Fruit fly (Drosophila melanogaster) whole organism, adult: ENCODE results near the gene CG42813.

ENCODE experiments used
- CG11617 ChIP-seq: fragments of 200-800 bp; sonication (Bioruptor generic); optimal IDR thresholded peaks from 2 replicates; lab custom pipeline; 2017; ENCODE audit warnings: mild to moderate bottlenecking, missing biosample characterization, missing genetic modification reagents, missing genetic modification characterization
- CG12768 ChIP-seq: fragments of 200-800 bp; sonication (Bioruptor generic); optimal IDR thresholded peaks from 2 replicates; lab custom pipeline; 2017; ENCODE audit warnings: missing biosample characterization, missing genetic modification characterization, mild to moderate bottlenecking, moderate library complexity, missing genetic modification reagents
- CG14711 ChIP-seq: fragments of 200-800 bp; sonication (Bioruptor generic); optimal IDR thresholded peaks from 2 replicates; lab custom pipeline; 2018; ENCODE audit warnings: missing biosample characterization, mild to moderate bottlenecking, missing genetic modification characterization, moderate library complexity
- CG1620 ChIP-seq: fragments of 200-800 bp; sonication (Bioruptor generic); optimal IDR thresholded peaks from 2 replicates; lab custom pipeline; 2016; ENCODE audit warnings: missing biosample characterization, missing genetic modification characterization
- CG33017 ChIP-seq: fragments of 200-800 bp; sonication (Bioruptor generic); optimal IDR thresholded peaks from 2 replicates; lab custom pipeline; 2018; ENCODE audit warnings: missing biosample characterization, mild to moderate bottlenecking, missing genetic modification characterization, moderate library complexity
- CG5204 ChIP-seq: fragments of 200-800 bp; sonication (Bioruptor generic); optimal IDR thresholded peaks from 2 replicates; lab custom pipeline; 2016; ENCODE audit warnings: missing biosample characterization, missing genetic modification characterization
- CG7045 ChIP-seq: fragments of 200-800 bp; sonication (Bioruptor generic); optimal IDR thresholded peaks from 2 replicates; lab custom pipeline; 2017; ENCODE audit warnings: missing biosample characterization, mild to moderate bottlenecking, missing genetic modification characterization
- CG7101 ChIP-seq: fragments of 200-800 bp; sonication (Bioruptor generic); optimal IDR thresholded peaks from 2 replicates; lab custom pipeline; 2018; ENCODE audit warnings: missing biosample characterization, mild to moderate bottlenecking, missing genetic modification characterization, moderate library complexity
- Clk ChIP-seq: fragments of 200-800 bp; sonication (Bioruptor generic); optimal IDR thresholded peaks from 2 replicates; lab custom pipeline; 2017; ENCODE audit warnings: missing biosample characterization, missing genetic modification characterization
- Crg-1 ChIP-seq: fragments of 200-800 bp; sonication (Bioruptor generic); optimal IDR thresholded peaks from 2 replicates; lab custom pipeline; 2016; ENCODE audit warnings: missing biosample characterization, missing genetic modification characterization
- Hr96 ChIP-seq: fragments of 200-800 bp; sonication (Bioruptor generic); optimal IDR thresholded peaks from 2 replicates; lab custom pipeline; 2016; ENCODE audit warnings: missing biosample characterization, missing genetic modification characterization
- Mnt ChIP-seq: fragments of 200-800 bp; sonication (Bioruptor generic); optimal IDR thresholded peaks from 2 replicates; lab custom pipeline; 2016; ENCODE audit warnings: missing biosample characterization, mild to moderate bottlenecking, missing genetic modification characterization
- bab1 ChIP-seq: fragments of 200-800 bp; sonication (Bioruptor generic); optimal IDR thresholded peaks from 3 replicates; lab custom pipeline; 2019; ENCODE audit warnings: missing biosample characterization, mild to moderate bottlenecking, missing genetic modification characterization, moderate library complexity
- cic ChIP-seq: fragments of 200-800 bp; sonication (Bioruptor generic); optimal IDR thresholded peaks from 2 replicates; lab custom pipeline; 2017; ENCODE audit warnings: missing biosample characterization, mild to moderate bottlenecking, missing genetic modification characterization, moderate library complexity
- cnc ChIP-seq, 2 experiments: fragments of >200 bp; optimal IDR thresholded peaks; 2 replicates each; lab custom pipeline; 2017
- kay ChIP-seq: fragments of 200-800 bp; sonication (Bioruptor generic); peaks from one replicate; lab custom pipeline; 2016; ENCODE audit warnings: missing biosample characterization, missing genetic modification characterization, borderline replicate concordance
- ovo ChIP-seq: fragments of 200-800 bp; sonication (Bioruptor generic); optimal IDR thresholded peaks from 2 replicates; lab custom pipeline; 2016; ENCODE audit warnings: missing biosample characterization, missing genetic modification characterization
- pad ChIP-seq: fragments of 200-800 bp; sonication (Bioruptor generic); optimal IDR thresholded peaks from 3 replicates; lab custom pipeline; 2017; ENCODE audit warnings: missing biosample characterization, missing genetic modification characterization, mild to moderate bottlenecking, moderate library complexity, missing genetic modification reagents
- tj ChIP-seq: fragments of 200-800 bp; sonication (Bioruptor generic); optimal IDR thresholded peaks from 3 replicates; lab custom pipeline; 2017; ENCODE audit warnings: missing biosample characterization, mild to moderate bottlenecking, missing genetic modification characterization, moderate library complexity
- toe ChIP-seq: fragments of 200-800 bp; sonication (Bioruptor generic); optimal IDR thresholded peaks from 2 replicates; lab custom pipeline; 2016; ENCODE audit warnings: missing biosample characterization, missing genetic modification characterization

Gene CG42813

DNA sequence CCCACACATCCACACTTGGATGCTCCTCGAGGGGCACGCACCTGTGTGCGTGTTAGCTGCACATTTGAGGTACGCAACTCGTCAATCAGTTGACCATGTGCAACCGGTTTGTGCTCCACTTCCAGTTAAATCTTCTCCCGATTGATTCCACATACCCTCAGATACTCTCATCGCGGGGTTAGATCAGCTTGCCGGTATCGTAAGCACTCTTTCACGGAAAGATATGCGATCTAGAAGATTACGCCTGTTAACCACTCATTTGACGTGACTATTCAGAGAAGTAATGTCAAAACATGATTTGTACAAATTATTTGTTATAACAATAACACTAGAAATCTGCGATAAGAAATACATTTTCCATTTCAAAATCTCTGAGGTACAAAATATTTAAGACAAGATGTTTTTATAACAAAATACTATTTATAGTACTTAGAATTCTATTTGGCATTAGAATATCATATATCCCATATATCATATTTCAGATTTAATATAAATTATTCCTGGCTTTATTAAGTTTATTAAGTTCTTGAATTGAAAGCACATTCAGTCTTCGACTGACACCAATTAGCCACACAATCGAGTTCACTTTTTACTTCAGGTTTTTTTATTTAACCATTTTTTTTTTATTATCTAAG is 7.4 kb downstream of the CG42813 start:
- TF ChIP-seq pad (GFP tag; lab: Kevin White, UChicago), result no peak
- no peak for TF ChIP-seq cnc (optimal IDR thresholded peaks at IDR 0.05; lab: Kevin White, UChicago)
- TF ChIP-seq CG33017, result no peak
- TF ChIP-seq bab1 (GFP tag; lab: Kevin White, UChicago), result no peak
- no peak for TF ChIP-seq CG11617
- TF ChIP-seq CG12768 (GFP tag; lab: Kevin White, UChicago), result no peak
- no peak for TF ChIP-seq cic (GFP tag; lab: Kevin White, UChicago)

- no peak for TF ChIP-seq CG12768 (GFP tag; lab: Kevin White, UChicago)
- TF ChIP-seq CG14711 (tag; lab: Kevin White, UChicago), result no peak
- no peak for TF ChIP-seq CG11617
- no peak for TF ChIP-seq tj (GFP tag; lab: Kevin White, UChicago)
- no peak for TF ChIP-seq Hr96 (GFP tag; lab: Kevin White, UChicago)
- TF ChIP-seq CG7045 (GFP tag; lab: Kevin White, UChicago), result no peak
- no peak for TF ChIP-seq cic (GFP tag; lab: Kevin White, UChicago)
- no peak for TF ChIP-seq pad (GFP tag; lab: Kevin White, UChicago)
- TF ChIP-seq kay (GFP tag; lab: Kevin White, UChicago), result no peak
- no peak for TF ChIP-seq Clk (GFP tag; lab: Kevin White, UChicago)
- TF ChIP-seq CG5204 (GFP tag; lab: Kevin White, UChicago), result no peak
- no peak for TF ChIP-seq toe (GFP tag; lab: Kevin White, UChicago)
- no peak for TF ChIP-seq CG7101 (tag; lab: Kevin White, UChicago)
- no peak for TF ChIP-seq Crg-1 (GFP tag; lab: Kevin White, UChicago)
- TF ChIP-seq CG1620, result no peak
- no peak for TF ChIP-seq Mnt (GFP tag; lab: Kevin White, UChicago)
- TF ChIP-seq CG33017, result no peak
- TF ChIP-seq bab1 (GFP tag; lab: Kevin White, UChicago), result no peak
- no peak for TF ChIP-seq cnc (optimal IDR thresholded peaks at IDR 0.05; lab: Kevin White, UChicago)
- TF ChIP-seq ovo, result no peak
Measured at dm6 chr3R:27218814-27219213, 9.5 kb downstream of the CG42813 start.

DNA sequence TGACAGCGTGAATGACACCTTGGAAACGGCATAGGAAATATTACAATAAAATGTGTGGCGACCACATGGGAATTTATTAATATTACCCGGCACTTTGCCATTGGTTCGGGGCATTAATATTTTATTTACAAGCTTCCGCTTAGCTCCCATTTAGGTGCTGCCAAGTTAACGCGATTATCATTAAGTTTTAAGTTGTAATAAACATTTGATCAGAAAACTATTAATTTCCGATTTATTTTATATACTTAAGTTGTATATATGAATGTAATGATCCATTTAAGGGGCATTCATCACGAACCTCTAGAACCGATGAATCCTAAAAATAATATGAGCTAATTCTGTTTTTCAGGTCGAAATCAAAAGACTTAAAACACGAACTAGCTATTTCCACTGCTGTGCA is 10.1 kb downstream of the CG42813 start:
- TF ChIP-seq pad (GFP tag; lab: Kevin White, UChicago) (no peak), Clk (GFP tag; lab: Kevin White, UChicago) (no peak), bab1 (GFP tag; lab: Kevin White, UChicago) (no peak), CG33017 (no peak), cnc (optimal IDR thresholded peaks at IDR 0.05; lab: Kevin White, UChicago) (no peak), cic (GFP tag; lab: Kevin White, UChicago) (no peak)

DNA sequence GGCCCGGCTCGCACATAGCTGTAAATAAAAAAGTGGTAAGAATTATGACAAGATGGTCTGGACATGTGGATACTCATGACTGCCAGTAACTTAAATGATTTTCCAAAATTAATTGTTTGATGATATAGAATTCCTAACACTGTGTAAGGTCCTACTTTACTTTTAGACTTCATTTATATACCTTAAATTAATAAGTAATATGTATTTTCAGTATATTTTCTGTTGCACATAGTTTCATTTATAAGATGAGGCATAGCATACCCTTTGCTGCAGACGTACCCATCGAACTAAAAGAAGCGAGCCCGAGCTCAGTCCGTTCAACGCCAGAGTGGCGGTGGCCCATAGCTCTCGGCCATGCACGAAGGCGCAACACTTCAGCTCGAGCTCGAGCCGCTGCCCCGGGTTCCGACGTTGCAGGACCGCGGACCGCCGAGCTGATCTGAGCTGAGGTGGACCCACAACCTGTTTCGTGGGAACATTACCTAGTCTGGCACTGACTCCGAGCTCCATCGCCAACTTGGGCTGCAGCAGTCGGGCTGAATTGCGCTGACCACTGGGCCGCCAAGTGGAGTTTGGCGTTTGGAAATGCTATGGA is 10.8 kb downstream of the CG42813 start:
- TF ChIP-seq ovo, result no peak
- TF ChIP-seq bab1 (GFP tag; lab: Kevin White, UChicago), result no peak
- no peak for TF ChIP-seq CG5204 (GFP tag; lab: Kevin White, UChicago)
- TF ChIP-seq Crg-1 (GFP tag; lab: Kevin White, UChicago), result no peak
- TF ChIP-seq Clk (GFP tag; lab: Kevin White, UChicago), result no peak
- TF ChIP-seq CG1620, result no peak
- no peak for TF ChIP-seq CG14711 (tag; lab: Kevin White, UChicago)
- TF ChIP-seq Mnt (GFP tag; lab: Kevin White, UChicago), result no peak
- TF ChIP-seq CG11617, result no peak

DNA sequence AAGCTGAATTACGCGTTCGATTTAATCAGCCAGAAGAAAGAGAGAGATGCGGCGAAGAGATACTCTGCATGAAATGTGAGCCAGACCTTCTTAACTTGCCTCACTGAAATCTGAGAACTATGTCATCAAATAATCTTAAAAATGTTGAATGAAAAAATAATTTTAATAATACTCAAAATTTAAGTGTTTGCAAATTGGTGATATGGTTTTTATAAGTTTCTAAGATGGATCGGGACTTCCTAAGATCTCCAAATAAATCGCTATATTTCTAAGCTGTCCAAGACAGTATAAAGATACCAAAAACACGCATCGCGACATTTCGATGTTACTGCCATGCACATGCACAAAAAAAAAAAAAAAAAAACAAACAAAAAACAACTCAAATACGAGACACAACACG is 13.4 kb downstream of the CG42813 start:
- TF ChIP-seq Clk (GFP tag; lab: Kevin White, UChicago), result no peak
- TF ChIP-seq toe (GFP tag; lab: Kevin White, UChicago), result no peak
- no peak for TF ChIP-seq ovo
- no peak for TF ChIP-seq kay (GFP tag; lab: Kevin White, UChicago)
- TF ChIP-seq CG5204 (GFP tag; lab: Kevin White, UChicago), result no peak
- no peak for TF ChIP-seq Mnt (GFP tag; lab: Kevin White, UChicago)
- TF ChIP-seq Crg-1 (GFP tag; lab: Kevin White, UChicago), result no peak
- no peak for TF ChIP-seq CG14711 (tag; lab: Kevin White, UChicago)
- no peak for TF ChIP-seq CG11617
- no peak for TF ChIP-seq CG1620
- TF ChIP-seq CG12768 (GFP tag; lab: Kevin White, UChicago), result no peak
- TF ChIP-seq CG7101 (tag; lab: Kevin White, UChicago), result no peak
- no peak for TF ChIP-seq bab1 (GFP tag; lab: Kevin White, UChicago)
- no peak for TF ChIP-seq cic (GFP tag; lab: Kevin White, UChicago)
- no peak for TF ChIP-seq pad (GFP tag; lab: Kevin White, UChicago)
- no peak for TF ChIP-seq CG7045 (GFP tag; lab: Kevin White, UChicago)
- TF ChIP-seq tj (GFP tag; lab: Kevin White, UChicago), result no peak
- no peak for TF ChIP-seq Hr96 (GFP tag; lab: Kevin White, UChicago)
- TF ChIP-seq CG33017, result no peak
- no peak for TF ChIP-seq cnc (optimal IDR thresholded peaks at IDR 0.05; lab: Kevin White, UChicago)

DNA sequence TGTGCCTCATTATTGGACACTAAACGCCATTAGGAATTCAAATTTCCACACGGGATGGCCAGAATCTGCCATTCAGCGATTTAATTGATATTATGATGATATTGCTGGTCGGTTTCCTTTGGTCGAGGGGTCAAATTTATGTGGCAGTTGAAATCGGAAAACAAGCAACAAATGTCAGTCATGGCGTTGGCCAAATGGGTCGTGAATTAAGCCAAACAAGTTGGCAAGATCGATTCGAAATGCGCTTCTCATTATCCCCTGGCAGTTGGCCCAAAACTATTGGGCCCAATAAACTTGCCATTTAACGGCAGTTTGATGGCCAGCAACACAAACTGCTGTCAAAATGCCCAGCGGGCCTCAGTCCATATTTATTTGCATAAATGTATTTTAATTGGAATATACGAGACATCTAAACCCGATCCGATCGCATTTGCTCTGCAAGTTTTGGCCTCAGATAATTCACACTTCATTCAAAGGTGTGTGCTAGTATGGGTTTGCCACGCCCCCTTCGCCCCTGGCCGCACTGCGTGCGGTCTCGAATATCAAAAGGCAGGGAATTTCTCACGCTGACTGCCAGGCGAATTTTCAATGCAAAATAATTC is 15.3 kb downstream of the CG42813 start:
- no peak for TF ChIP-seq pad (GFP tag; lab: Kevin White, UChicago)
- TF ChIP-seq bab1 (GFP tag; lab: Kevin White, UChicago), result no peak
- no peak for TF ChIP-seq CG7045 (GFP tag; lab: Kevin White, UChicago)
- TF ChIP-seq cic (GFP tag; lab: Kevin White, UChicago), result no peak
- no peak for TF ChIP-seq tj (GFP tag; lab: Kevin White, UChicago)
- no peak for TF ChIP-seq CG1620
- TF ChIP-seq CG11617, result no peak
